Fruit fly (Drosophila melanogaster) whole organism, embryonic: Measurements from ENCODE around the gene dgrn.

Experiments used
- Ada2b ChIP-seq: fragments of 200-800 bp; sonication (Bioruptor generic); IDR thresholded peaks from 2 replicates; pipeline ENCODE4 v1.3.6; 2022; ENCODE audit warnings: missing biosample characterization, missing genetic modification characterization
- Bdp1 ChIP-seq: fragments of 200-800 bp; sonication (Bioruptor generic); optimal IDR thresholded peaks from 3 replicates; lab custom pipeline; 2016; ENCODE audit warnings: missing biosample characterization, missing genetic modification characterization
- CG10565 ChIP-seq: fragments of 200-800 bp; sonication (Bioruptor generic); optimal IDR thresholded peaks from 3 replicates; lab custom pipeline; 2016; ENCODE audit warnings: missing biosample characterization, mild to moderate bottlenecking, missing genetic modification characterization
- CG11560 ChIP-seq: fragments of 200-800 bp; sonication (Bioruptor generic); IDR thresholded peaks from 3 replicates; pipeline ENCODE4 v1.3.6; 2022; ENCODE audit warnings: missing biosample characterization, missing genetic modification characterization
- CG11695 ChIP-seq: fragments of 200-800 bp; sonication (Bioruptor generic); IDR thresholded peaks from 3 replicates; pipeline ENCODE4 v1.3.6; 2022; ENCODE audit warnings: missing biosample characterization, missing genetic modification characterization
- CG12104 ChIP-seq: fragments of 200-800 bp; sonication (Bioruptor generic); optimal IDR thresholded peaks from 3 replicates; lab custom pipeline; 2016; ENCODE audit warnings: missing biosample characterization, missing genetic modification characterization
- CG12391 ChIP-seq: fragments of 200-800 bp; sonication (Bioruptor generic); optimal IDR thresholded peaks from 3 replicates; lab custom pipeline; 2018; ENCODE audit warnings: missing biosample characterization, mild to moderate bottlenecking, missing genetic modification characterization, moderate library complexity
- CG12659 ChIP-seq: fragments of 200-800 bp; sonication (Bioruptor generic); optimal IDR thresholded peaks from 3 replicates; lab custom pipeline; 2017; ENCODE audit warnings: mild to moderate bottlenecking, missing biosample characterization, missing genetic modification reagents, missing genetic modification characterization
- CG14014 ChIP-seq: fragments of 200-800 bp; sonication (Bioruptor generic); IDR thresholded peaks from 2 replicates; pipeline ENCODE4 v1.3.6; 2022; ENCODE audit warnings: missing biosample characterization, missing genetic modification characterization
- CG17361 ChIP-seq: fragments of 200-800 bp; sonication (Bioruptor generic); IDR thresholded peaks from 3 replicates; pipeline ENCODE4 v1.3.6; 2022; ENCODE audit warnings: missing biosample characterization, missing genetic modification characterization
- CG17568 ChIP-seq: fragments of 200-800 bp; sonication (Bioruptor generic); optimal IDR thresholded peaks from 2 replicates; lab custom pipeline; 2018; ENCODE audit warnings: missing biosample characterization, mild to moderate bottlenecking, missing genetic modification characterization, moderate library complexity
- CG18599 ChIP-seq: fragments of 200-800 bp; sonication (Bioruptor generic); optimal IDR thresholded peaks from 3 replicates; lab custom pipeline; 2017; ENCODE audit warnings: missing biosample characterization, missing genetic modification characterization, mild to moderate bottlenecking, moderate library complexity, missing genetic modification reagents
- CG18764 ChIP-seq: fragments of 200-800 bp; sonication (Bioruptor generic); optimal IDR thresholded peaks from 3 replicates; lab custom pipeline; 2016; ENCODE audit warnings: missing biosample characterization, missing genetic modification characterization
- CG2678 ChIP-seq: fragments of 200-800 bp; sonication (Bioruptor generic); optimal IDR thresholded peaks from 3 replicates; lab custom pipeline; 2019; ENCODE audit warnings: missing biosample characterization, mild to moderate bottlenecking, missing genetic modification characterization, moderate library complexity
- CG2889 ChIP-seq: fragments of 200-800 bp; sonication (Bioruptor generic); IDR thresholded peaks from 3 replicates; pipeline ENCODE4 v1.3.6; 2022; ENCODE audit warnings: missing biosample characterization, missing genetic modification characterization
- CG34422 ChIP-seq: fragments of 200-800 bp; sonication (Bioruptor generic); IDR thresholded peaks from 3 replicates; pipeline ENCODE4 v1.3.6; 2022; ENCODE audit warnings: missing biosample characterization, missing genetic modification characterization
- CG4707 ChIP-seq: fragments of 200-800 bp; sonication (Bioruptor generic); optimal IDR thresholded peaks from 2 replicates; lab custom pipeline; 2018; ENCODE audit warnings: missing biosample characterization, mild to moderate bottlenecking, missing genetic modification characterization, moderate library complexity
- CG4730 ChIP-seq: fragments of 200-800 bp; sonication (Bioruptor generic); IDR thresholded peaks from 2 replicates; pipeline ENCODE4 v1.3.6; 2022; ENCODE audit warnings: missing biosample characterization, missing genetic modification characterization
- CG6683 ChIP-seq: fragments of 200-800 bp; sonication (Bioruptor generic); optimal IDR thresholded peaks from 2 replicates; lab custom pipeline; 2017; ENCODE audit warnings: missing biosample characterization, mild to moderate bottlenecking, missing genetic modification characterization, missing genetic modification reagents
- CG7987 ChIP-seq: fragments of 200-800 bp; sonication (Bioruptor generic); optimal IDR thresholded peaks from 2 replicates; lab custom pipeline; 2018; ENCODE audit warnings: missing biosample characterization, mild to moderate bottlenecking, missing genetic modification characterization, moderate library complexity
- CG9727 ChIP-seq: fragments of 200-800 bp; sonication (Bioruptor generic); optimal IDR thresholded peaks from 3 replicates; lab custom pipeline; 2017; ENCODE audit warnings: missing biosample characterization, mild to moderate bottlenecking, missing genetic modification characterization
- CG9876 ChIP-seq: fragments of 200-800 bp; sonication (Bioruptor generic); optimal IDR thresholded peaks from 2 replicates; lab custom pipeline; 2016; ENCODE audit warnings: missing biosample characterization, missing genetic modification characterization
- CTCF ChIP-seq: fragments of 200-800 bp; sonication (Bioruptor generic); optimal IDR thresholded peaks from 2 replicates; lab custom pipeline; 2017; ENCODE audit warnings: missing biosample characterization, mild to moderate bottlenecking, missing genetic modification characterization, moderate library complexity
- Ets65A ChIP-seq: fragments of 200-800 bp; sonication (Bioruptor generic); peaks from one replicate; lab custom pipeline; 2016; ENCODE audit warnings: missing biosample characterization, missing genetic modification characterization
- Fer1 ChIP-seq: fragments of 200-800 bp; sonication (Bioruptor generic); optimal IDR thresholded peaks from 2 replicates; lab custom pipeline; 2017; ENCODE audit warnings: missing biosample characterization, mild to moderate bottlenecking, missing genetic modification characterization
- HmgZ ChIP-seq: fragments of 200-800 bp; sonication (Bioruptor generic); optimal IDR thresholded peaks from 2 replicates; lab custom pipeline; 2018; ENCODE audit warnings: missing biosample characterization, mild to moderate bottlenecking, missing genetic modification characterization
- Hsf ChIP-seq: fragments of 200-800 bp; sonication (Bioruptor generic); optimal IDR thresholded peaks from 3 replicates; lab custom pipeline; 2016; ENCODE audit warnings: missing biosample characterization, missing genetic modification characterization
- Kr ChIP-seq: fragments of 200-800 bp; sonication (Bioruptor generic); optimal IDR thresholded peaks from 2 replicates; lab custom pipeline; 2017; ENCODE audit warnings: missing biosample characterization, mild to moderate bottlenecking, missing genetic modification characterization
- Med ChIP-seq: fragments of 200-800 bp; sonication (Bioruptor generic); peaks from one replicate; lab custom pipeline; 2016; ENCODE audit warnings: missing biosample characterization, missing genetic modification characterization, mild to moderate bottlenecking, inconsistent platforms, moderate library complexity
- Mrtf ChIP-seq: fragments of 200-800 bp; sonication (Bioruptor generic); IDR thresholded peaks from 3 replicates; pipeline ENCODE4 v1.3.6; 2022; ENCODE audit warnings: missing biosample characterization, missing genetic modification characterization
- NC2α ChIP-seq: fragments of 200-800 bp; sonication (Bioruptor generic); optimal IDR thresholded peaks from 2 replicates; lab custom pipeline; 2016; ENCODE audit warnings: missing biosample characterization, missing genetic modification characterization
- Nf-YA ChIP-seq: fragments of 200-800 bp; sonication (Bioruptor generic); IDR thresholded peaks from 2 replicates; pipeline ENCODE4 v1.3.6; 2022; ENCODE audit warnings: missing biosample characterization, missing genetic modification characterization
- Oaz ChIP-seq: fragments of 200-800 bp; sonication (Bioruptor generic); IDR thresholded peaks from 2 replicates; pipeline ENCODE4 v1.3.6; 2022; ENCODE audit warnings: missing biosample characterization, missing genetic modification characterization
- Taf1 ChIP-seq: fragments of 200-800 bp; sonication (Bioruptor generic); IDR thresholded peaks from 2 replicates; pipeline ENCODE4 v1.3.6; 2022; ENCODE audit warnings: missing biosample characterization, missing genetic modification characterization
- ash1 ChIP-seq: fragments of 200-800 bp; sonication (Bioruptor generic); optimal IDR thresholded peaks from 2 replicates; lab custom pipeline; 2018; ENCODE audit warnings: missing biosample characterization, mild to moderate bottlenecking, missing genetic modification characterization
- bab2 ChIP-seq: fragments of 200-800 bp; sonication (Bioruptor generic); optimal IDR thresholded peaks from 2 replicates; lab custom pipeline; 2016; ENCODE audit warnings: missing biosample characterization, missing genetic modification characterization
- bsh ChIP-seq, 2 experiments: fragments of 200-800 bp; sonication (Bioruptor generic); optimal IDR thresholded peaks; 2 replicates each; lab custom pipeline; 2017 to 2018; ENCODE audit warnings: mild to moderate bottlenecking in 2 of 2, missing biosample characterization in 2 of 2, missing genetic modification characterization in 2 of 2, moderate library complexity in 1 of 2
- dati ChIP-seq: fragments of 200-800 bp; sonication (Bioruptor generic); IDR thresholded peaks from 2 replicates; pipeline ENCODE4 v1.3.6; 2022; ENCODE audit warnings: missing biosample characterization, missing genetic modification characterization
- dpn ChIP-seq, 2 experiments: fragments of 200-800 bp; sonication (Bioruptor generic); optimal IDR thresholded peaks; 3 replicates each; lab custom pipeline; 2016; ENCODE audit warnings: missing biosample characterization in 2 of 2, missing genetic modification characterization in 2 of 2
- esg ChIP-seq: fragments of 200-800 bp; sonication (Bioruptor generic); conservative IDR thresholded peaks from 2 replicates; pipeline ENCODE4 v1.3.6; 2022; ENCODE audit warnings: missing biosample characterization, missing genetic modification characterization
- fru ChIP-seq: fragments of >200 bp; optimal IDR thresholded peaks from 2 replicates; lab custom pipeline; 2017
- gce ChIP-seq: fragments of 200-800 bp; sonication (Bioruptor generic); IDR thresholded peaks from 3 replicates; pipeline ENCODE4 v1.3.6; 2022; ENCODE audit warnings: missing biosample characterization, missing genetic modification characterization
- gsb-n ChIP-seq: fragments of 200-800 bp; sonication (Bioruptor generic); optimal IDR thresholded peaks from 3 replicates; lab custom pipeline; 2018; ENCODE audit warnings: missing biosample characterization, mild to moderate bottlenecking, missing genetic modification characterization
- her ChIP-seq: fragments of 200-800 bp; sonication (Bioruptor generic); optimal IDR thresholded peaks from 2 replicates; lab custom pipeline; 2016; ENCODE audit warnings: missing biosample characterization, missing genetic modification characterization
- ind ChIP-seq: fragments of 200-800 bp; sonication (Bioruptor generic); optimal IDR thresholded peaks from 3 replicates; lab custom pipeline; 2016; ENCODE audit warnings: missing biosample characterization, missing genetic modification characterization
- lbe ChIP-seq: fragments of 200-800 bp; sonication (Bioruptor generic); optimal IDR thresholded peaks from 2 replicates; lab custom pipeline; 2016; ENCODE audit warnings: missing biosample characterization, mild to moderate bottlenecking, missing genetic modification characterization
- nerfin-1 ChIP-seq: fragments of 200-800 bp; sonication (Bioruptor generic); optimal IDR thresholded peaks from 3 replicates; lab custom pipeline; 2019; ENCODE audit warnings: missing biosample characterization, mild to moderate bottlenecking, missing genetic modification characterization, moderate library complexity
- pan ChIP-seq, 4 experiments: fragments of >200 bp in 3 of 4; fragments of 200-800 bp in 1 of 4; sonication (Bioruptor generic) in 1 of 4; optimal IDR thresholded peaks in 3 of 4; IDR thresholded peaks in 1 of 4; 2 replicates each; pipeline versions ENCODE4 v1.3.6 to Lab custom; 2017 to 2022; ENCODE audit warnings: missing biosample characterization in 2 of 4, missing genetic modification characterization in 2 of 4, mixed read lengths in 1 of 4
- sens ChIP-seq: fragments of 200-800 bp; sonication (Bioruptor generic); peaks from one replicate; lab custom pipeline; 2016; ENCODE audit warnings: missing biosample characterization, missing genetic modification characterization
- sob ChIP-seq: fragments of 200-800 bp; sonication (Bioruptor generic); IDR thresholded peaks from 2 replicates; pipeline ENCODE4 v1.3.6; 2022; ENCODE audit warnings: missing biosample characterization, missing genetic modification characterization
- toy ChIP-seq: fragments of 200-800 bp; sonication (Bioruptor generic); IDR thresholded peaks from 2 replicates; pipeline ENCODE4 v1.3.6; 2022; ENCODE audit warnings: missing biosample characterization, missing genetic modification characterization

dgrn gene

DNA sequence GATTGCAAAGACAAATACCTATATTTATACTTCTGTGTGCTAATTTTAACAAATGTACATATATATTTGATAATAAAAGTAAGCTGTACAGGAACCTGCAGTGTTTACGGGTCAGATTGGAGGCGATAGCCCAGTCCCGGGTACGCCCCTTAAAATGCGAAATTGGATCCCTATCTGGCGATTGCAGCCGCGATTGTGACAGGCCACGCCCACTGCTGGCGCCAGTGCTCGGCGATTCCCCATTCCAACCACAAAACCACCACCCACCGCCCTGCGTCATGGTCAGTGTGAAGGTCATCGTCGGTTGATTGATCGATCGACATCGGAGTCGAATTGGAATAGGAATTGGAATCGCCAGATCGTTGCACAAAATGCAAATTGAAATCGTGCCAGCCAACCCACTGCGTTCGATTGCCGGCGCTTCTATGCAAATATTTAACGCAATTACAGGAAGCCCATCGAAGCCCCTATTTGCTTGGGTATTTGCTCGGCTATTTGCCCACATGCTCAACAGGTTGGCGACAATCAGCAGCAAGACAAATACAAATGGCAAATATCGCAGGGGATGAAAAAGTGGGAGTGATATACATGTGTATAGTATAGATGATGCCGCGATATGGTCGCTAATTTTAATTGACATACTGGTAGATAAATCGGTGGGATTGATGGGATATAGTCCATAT, 14.4 kb downstream of the dgrn start (continued):
- TF ChIP-seq Nf-YA (no peak), Ets65A (peak; percentile 9), bab2 (GFP tag; lab: Kevin White, UChicago) (peak; percentile 20), CTCF (GFP tag; lab: Kevin White, UChicago) (no peak), CG4730 (no peak), CG2678 (tag; lab: Kevin White, UChicago) (no peak), sens (GFP tag; lab: Kevin White, UChicago) (peak; percentile 69), CG4707 (GFP tag; lab: Kevin White, UChicago) (no peak), CG12104 (GFP tag; lab: Kevin White, UChicago) (no peak), esg (GFP tag; lab: Robert Waterston, UW) (no peak), NC2α (GFP tag; lab: Kevin White, UChicago) (no peak), HmgZ (tag; lab: Kevin White, UChicago) (no peak), gsb-n (no peak), CG9727 (GFP tag; lab: Kevin White, UChicago) (peak; percentile 3), CG9876 (GFP tag; lab: Kevin White, UChicago) (no peak), Oaz (no peak), lbe (GFP tag; lab: Kevin White, UChicago) (no peak), toy (GFP tag; lab: Robert Waterston, UW) (no peak), Med (GFP tag; lab: Kevin White, UChicago) (peak; percentile 38), ash1 (GFP tag; lab: Kevin White, UChicago) (no peak), dpn (GFP tag; optimal IDR thresholded peaks at IDR 0.05; lab: Kevin White, UChicago) (no peak), sob (GFP tag; lab: Robert Waterston, UW) (0 out of 2 replicates have a peak, but pooled peaks have one; percentile 30), CG11560 (tag; lab: Robert Waterston, UW) (no peak), Hsf (GFP tag; lab: Kevin White, UChicago) (no peak), CG2889 (GFP tag; lab: Robert Waterston, UW) (no peak), CG17568 (GFP tag; lab: Kevin White, UChicago) (no peak), CG12391 (tag; lab: Kevin White, UChicago) (no peak), Kr (GFP tag; lab: Kevin White, UChicago) (no peak), Fer1 (GFP tag; lab: Kevin White, UChicago) (no peak), Taf1 (no peak), her (GFP tag; lab: Kevin White, UChicago) (no peak), Ada2b (GFP tag; lab: Robert Waterston, UW) (no peak), CG18599 (GFP tag; lab: Kevin White, UChicago) (peak; percentile 5), Mrtf (0 out of 3 replicates have a peak, but pooled peaks have one; percentile 33), bsh (GFP tag; optimal IDR thresholded peaks at IDR 0.05; lab: Kevin White, UChicago) (no peak), CG14014 (no peak), nerfin-1 (no peak)

DNA sequence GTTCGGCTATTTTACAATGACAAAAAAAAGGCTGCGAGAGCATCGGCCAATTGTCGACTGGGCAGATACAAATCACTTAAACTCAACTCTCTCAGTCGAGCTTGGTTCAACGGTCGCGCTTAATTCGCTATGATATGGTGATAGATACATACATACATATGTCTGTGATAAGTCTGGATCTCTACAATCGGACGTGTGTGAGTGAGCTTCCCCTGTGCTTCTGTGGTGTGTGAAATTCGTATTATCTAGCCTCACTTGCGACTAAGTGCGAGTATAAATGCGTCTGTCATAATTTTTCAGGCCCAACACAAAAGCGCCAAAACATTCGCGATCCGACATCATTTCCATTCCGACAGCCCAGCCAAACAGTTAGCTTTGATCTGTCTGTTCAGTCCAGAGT, 16.5 kb downstream of the dgrn start, which contains the start of gene CG1213:
CG1213 (plus strand) TSS at position 301 of the 400 bp plus-strand sequence.
- TF ChIP-seq pan (optimal IDR thresholded peaks at IDR 0.05; lab: Kevin White, UChicago): no peak
- TF ChIP-seq pan (GFP tag; optimal IDR thresholded peaks at IDR 0.05 in 1 of 2, IDR thresholded peaks at IDR 0.05 in 1 of 2): no peak
- TF ChIP-seq CG12659: no peak
- TF ChIP-seq CG17361 (GFP tag; lab: Robert Waterston, UW): no peak
- TF ChIP-seq Bdp1 (GFP tag; lab: Kevin White, UChicago): no peak
- no peak for TF ChIP-seq CG7987 (GFP tag; lab: Kevin White, UChicago)
- no peak for TF ChIP-seq CG18764 (GFP tag; lab: Kevin White, UChicago)
- no peak for TF ChIP-seq dati
- no peak for TF ChIP-seq CG11695
- no peak for TF ChIP-seq ind
- no peak for TF ChIP-seq fru (lab: Kevin White, UChicago)
- TF ChIP-seq CG6683 (GFP tag; lab: Kevin White, UChicago): no peak
- no peak for TF ChIP-seq CG34422 (GFP tag; lab: Robert Waterston, UW)
- TF ChIP-seq CG10565 (GFP tag; lab: Kevin White, UChicago): no peak
- TF ChIP-seq gce (GFP tag; lab: Robert Waterston, UW): no peak
- TF ChIP-seq, all 482 proteins: peak for 0
